Worm (Caenorhabditis elegans) whole organism, L4 larva: Measurements from ENCODE around the gene M01H9.3.

Experiments
- D1046.2 ChIP-seq: fragments of 200-800 bp; sonication (Bioruptor generic); IDR thresholded peaks from 2 replicates; pipeline ENCODE4 v1.3.6; 2022; ENCODE audit warnings: missing genetic modification characterization, missing compliant biosample characterization
- T20F7.1 ChIP-seq: fragments of 200-800 bp; sonication (Bioruptor generic); optimal IDR thresholded peaks from 2 replicates; lab custom pipeline; 2018; ENCODE audit warnings: mild to moderate bottlenecking, missing genetic modification characterization, missing compliant biosample characterization
- T26A8.4 ChIP-seq: fragments of 200-800 bp; sonication (Bioruptor generic); IDR thresholded peaks from 2 replicates; pipeline ENCODE4 v1.3.6; 2022; ENCODE audit warnings: missing genetic modification characterization, missing compliant biosample characterization
- Y75B8A.6 ChIP-seq: fragments of 200-800 bp; sonication (Bioruptor generic); IDR thresholded peaks from 2 replicates; pipeline ENCODE4 v1.3.6; 2022; ENCODE audit warnings: missing genetic modification reagents, missing genetic modification characterization, missing compliant biosample characterization
- aha-1 ChIP-seq: fragments of 150-350 bp; peaks from one replicate; lab custom pipeline; 2014; ENCODE audit warnings: missing biosample characterization, missing genetic modification characterization
- ama-1 ChIP-seq: fragments of 150-350 bp; optimal IDR thresholded peaks from 2 replicates; lab custom pipeline; 2014; ENCODE audit warnings: inconsistent platforms, mixed read lengths
- arid-1 ChIP-seq: fragments of 200-800 bp; sonication (Bioruptor generic); conservative IDR thresholded peaks from 2 replicates; pipeline ENCODE4 v1.3.6; 2022; ENCODE audit warnings: missing genetic modification reagents, missing genetic modification characterization, missing compliant biosample characterization
- ceh-32 ChIP-seq: sonication (generic microtip); optimal IDR thresholded peaks from 2 replicates; lab custom pipeline; 2016; ENCODE audit warnings: mild to moderate bottlenecking, missing genetic modification characterization, missing compliant biosample characterization; ENCODE audit not compliant: poor library complexity
- ctbp-1 ChIP-seq: fragments of 200-800 bp; sonication (Bioruptor generic); IDR thresholded peaks from 2 replicates; pipeline ENCODE4 v1.3.6; 2022; ENCODE audit warnings: missing genetic modification reagents, missing genetic modification characterization, missing compliant biosample characterization
- daf-12 ChIP-seq: fragments of 150-350 bp; optimal IDR thresholded peaks from 2 replicates; lab custom pipeline; 2014; ENCODE audit warnings: missing biosample characterization, missing genetic modification reagents, missing genetic modification characterization
- daf-16 ChIP-seq, 3 experiments: sonication (generic microtip); optimal IDR thresholded peaks; 2 replicates each; lab custom pipeline; 2016 to 2017; ENCODE audit warnings: missing genetic modification characterization in 3 of 3, missing genetic modification reagents in 3 of 3, mild to moderate bottlenecking in 2 of 3, missing compliant biosample characterization in 2 of 3, missing biosample characterization in 1 of 3, moderate library complexity in 1 of 3
- dmd-6 ChIP-seq: fragments of 200-800 bp; sonication (Bioruptor generic); IDR thresholded peaks from 2 replicates; pipeline ENCODE4 v1.3.6; 2022; ENCODE audit warnings: missing genetic modification reagents, missing genetic modification characterization, missing compliant biosample characterization
- dmd-8 ChIP-seq: fragments of 200-800 bp; sonication (Bioruptor generic); IDR thresholded peaks from 2 replicates; pipeline ENCODE4 v1.3.6; 2022; ENCODE audit warnings: missing genetic modification characterization, missing compliant biosample characterization
- dmd-9 ChIP-seq: fragments of 200-800 bp; sonication (Bioruptor generic); IDR thresholded peaks from 2 replicates; pipeline ENCODE4 v1.3.6; 2022; ENCODE audit warnings: missing genetic modification reagents, missing genetic modification characterization, missing compliant biosample characterization
- dve-1 ChIP-seq: sonication (generic microtip); optimal IDR thresholded peaks from 2 replicates; lab custom pipeline; 2017; ENCODE audit warnings: antibody characterized with exemption, mild to moderate bottlenecking, missing genetic modification characterization, missing compliant biosample characterization; ENCODE audit not compliant: insufficient read depth
- egl-27 ChIP-seq: sonication (generic microtip); optimal IDR thresholded peaks from 3 replicates; lab custom pipeline; 2017; ENCODE audit warnings: missing biosample characterization, missing genetic modification reagents, missing genetic modification characterization
- egl-43 ChIP-seq: fragments of 200-800 bp; sonication (Bioruptor generic); IDR thresholded peaks from 2 replicates; pipeline ENCODE4 v1.3.6; 2022; ENCODE audit warnings: missing genetic modification reagents, missing genetic modification characterization, missing compliant biosample characterization
- fos-1 ChIP-seq: fragments of 150-350 bp; optimal IDR thresholded peaks from 2 replicates; lab custom pipeline; 2014; ENCODE audit warnings: missing biosample characterization, missing genetic modification characterization
- hif-1 ChIP-seq, 2 experiments: sonication (generic microtip); optimal IDR thresholded peaks; 2 replicates each; lab custom pipeline; 2016 to 2017; ENCODE audit warnings: missing compliant biosample characterization in 2 of 2, missing genetic modification characterization in 2 of 2, missing genetic modification reagents in 2 of 2, missing genotype in 2 of 2, mild to moderate bottlenecking in 1 of 2
- hlh-11 ChIP-seq: fragments of 200-800 bp; sonication (Bioruptor generic); optimal IDR thresholded peaks from 2 replicates; lab custom pipeline; 2018; ENCODE audit warnings: mild to moderate bottlenecking, missing genetic modification characterization, missing compliant biosample characterization
- hlh-30 ChIP-seq: sonication (generic microtip); optimal IDR thresholded peaks from 2 replicates; lab custom pipeline; 2017; ENCODE audit warnings: antibody characterized with exemption, mild to moderate bottlenecking, missing genetic modification characterization, missing compliant biosample characterization; ENCODE audit not compliant: insufficient read depth
- hmg-1.1 ChIP-seq: fragments of 200-800 bp; sonication (Bioruptor generic); IDR thresholded peaks from 2 replicates; pipeline ENCODE4 v1.3.6; 2022; ENCODE audit warnings: missing genetic modification reagents, missing genetic modification characterization, missing compliant biosample characterization
- lir-3 ChIP-seq: sonication (generic microtip); optimal IDR thresholded peaks from 2 replicates; lab custom pipeline; 2016; ENCODE audit warnings: mild to moderate bottlenecking, missing genetic modification characterization, missing compliant biosample characterization
- madf-9 ChIP-seq: fragments of 200-800 bp; sonication (Bioruptor generic); conservative IDR thresholded peaks from 2 replicates; pipeline ENCODE4 v1.3.6; 2022; ENCODE audit warnings: missing genetic modification reagents, missing genetic modification characterization, missing compliant biosample characterization
- mdl-1 ChIP-seq, 2 experiments: fragments of 150-350 bp in 1 of 2; sonication (generic microtip) in 1 of 2; optimal IDR thresholded peaks; 2 replicates each; lab custom pipeline; 2014 to 2017; ENCODE audit warnings: missing biosample characterization in 2 of 2, missing genetic modification characterization in 2 of 2
- mdt-29 ChIP-seq: fragments of 200-800 bp; sonication (Bioruptor generic); IDR thresholded peaks from 2 replicates; pipeline ENCODE4 v1.3.6; 2022; ENCODE audit warnings: missing genetic modification reagents, missing genetic modification characterization, missing compliant biosample characterization
- mep-1 ChIP-seq: fragments of 150-350 bp; sonication (generic microtip); optimal IDR thresholded peaks from 3 replicates; lab custom pipeline; 2014; ENCODE audit warnings: missing biosample characterization, missing genetic modification characterization
- mxl-3 ChIP-seq: fragments of 200-800 bp; sonication (Bioruptor generic); optimal IDR thresholded peaks from 2 replicates; lab custom pipeline; 2018; ENCODE audit warnings: mild to moderate bottlenecking, missing genetic modification characterization, missing compliant biosample characterization
- nhr-11 ChIP-seq: fragments of 150-350 bp; optimal IDR thresholded peaks from 2 replicates; lab custom pipeline; 2014; ENCODE audit warnings: missing biosample characterization, missing genetic modification characterization
- nhr-237 ChIP-seq: sonication (generic microtip); optimal IDR thresholded peaks from 2 replicates; lab custom pipeline; 2017; ENCODE audit warnings: missing biosample characterization, missing genetic modification characterization
- nhr-25 ChIP-seq: sonication (generic microtip); optimal IDR thresholded peaks from 2 replicates; lab custom pipeline; 2017; ENCODE audit warnings: missing genetic modification characterization, mild to moderate bottlenecking, missing compliant biosample characterization, antibody characterized with exemption, moderate library complexity, borderline replicate concordance; ENCODE audit not compliant: insufficient read depth
- nhr-28 ChIP-seq: fragments of 150-350 bp; optimal IDR thresholded peaks from 2 replicates; lab custom pipeline; 2014; ENCODE audit warnings: missing biosample characterization, missing genetic modification characterization
- nhr-48 ChIP-seq: sonication (generic microtip); optimal IDR thresholded peaks from 2 replicates; lab custom pipeline; 2016; ENCODE audit warnings: mild to moderate bottlenecking, missing genetic modification characterization, missing compliant biosample characterization
- nhr-6 ChIP-seq: fragments of 150-350 bp; optimal IDR thresholded peaks from 2 replicates; lab custom pipeline; 2014; ENCODE audit warnings: missing biosample characterization, missing genetic modification characterization
- pha-4 ChIP-seq, 2 experiments: fragments of 150-350 bp in 1 of 2; fragments of 200-800 bp in 1 of 2; sonication (Bioruptor generic) in 1 of 2; IDR thresholded peaks in 1 of 2; optimal IDR thresholded peaks in 1 of 2; 2 replicates each; pipeline versions ENCODE4 v1.3.6 to Lab custom; 2014 to 2022; ENCODE audit warnings: missing genetic modification characterization in 2 of 2, missing genetic modification reagents in 2 of 2, missing biosample characterization in 1 of 2, missing compliant biosample characterization in 1 of 2
- rbr-2 ChIP-seq: sonication (generic microtip); optimal IDR thresholded peaks from 2 replicates; lab custom pipeline; 2016; ENCODE audit warnings: missing genotype, missing genetic modification characterization, missing compliant biosample characterization
- saeg-2 ChIP-seq: fragments of 200-800 bp; sonication (Bioruptor generic); IDR thresholded peaks from 2 replicates; pipeline ENCODE4 v1.3.6; 2022; ENCODE audit warnings: missing genetic modification reagents, missing genetic modification characterization, missing compliant biosample characterization
- skn-1 ChIP-seq: fragments of 150-350 bp; optimal IDR thresholded peaks from 2 replicates; lab custom pipeline; 2014; ENCODE audit warnings: missing biosample characterization, missing genetic modification characterization
- snpc-1.2 ChIP-seq: fragments of 200-800 bp; sonication (Bioruptor generic); IDR thresholded peaks from 2 replicates; pipeline ENCODE4 v1.3.6; 2022; ENCODE audit warnings: missing genetic modification reagents, missing genetic modification characterization, missing compliant biosample characterization
- spr-3 ChIP-seq: fragments of 200-800 bp; sonication (Bioruptor generic); optimal IDR thresholded peaks from 2 replicates; lab custom pipeline; 2018; ENCODE audit warnings: mild to moderate bottlenecking, missing genetic modification characterization, missing compliant biosample characterization
- tra-1 ChIP-seq: fragments of 200-800 bp; sonication (Bioruptor generic); IDR thresholded peaks from 2 replicates; pipeline ENCODE4 v1.3.6; 2022; ENCODE audit warnings: missing genetic modification reagents, missing genetic modification characterization, missing compliant biosample characterization
- unc-39 ChIP-seq: sonication (generic microtip); optimal IDR thresholded peaks from 2 replicates; lab custom pipeline; 2017; ENCODE audit warnings: missing biosample characterization, missing genetic modification characterization
- unc-62 ChIP-seq, 3 experiments: fragments of 150-350 bp in 1 of 3; sonication (generic microtip); optimal IDR thresholded peaks in 2 of 3; peaks in 1 of 3; 1 replicate in 1 of 3; 2 replicates in 2 of 3; lab custom pipeline; 2014 to 2017; ENCODE audit warnings: missing biosample characterization in 3 of 3, missing genetic modification characterization in 3 of 3, missing genetic modification reagents in 3 of 3, missing genotype in 1 of 3
- zip-11 ChIP-seq: fragments of 200-800 bp; sonication (Bioruptor generic); IDR thresholded peaks from 2 replicates; pipeline ENCODE4 v1.3.6; 2022; ENCODE audit warnings: missing genetic modification characterization, missing compliant biosample characterization
- ztf-7 ChIP-seq: fragments of 150-350 bp; optimal IDR thresholded peaks from 2 replicates; lab custom pipeline; 2014; ENCODE audit warnings: missing biosample characterization, missing genetic modification characterization

Gene M01H9.3

ce11 chrIV:4472418-4473173 lies 4.3 kb downstream of the M01H9.3 start:
- TF ChIP-seq hlh-11 (peak; percentile 62), dve-1 (tag; lab: Kevin White, UChicago) (peak; percentile 36), nhr-48 (tag; lab: Kevin White, UChicago) (peak; percentile 65), nhr-237 (tag; lab: Kevin White, UChicago) (no peak), ama-1 (peak; percentile 70), arid-1 (GFP tag; lab: Robert Waterston, UW) (no peak), unc-62 (GFP tag; optimal IDR thresholded peaks at IDR 0.05 in 1 of 2; lab: Kevin White, UChicago) (peak in 1 of 2 experiments; percentile 98), unc-62 (tag; optimal IDR thresholded peaks at IDR 0.05; lab: Kevin White, UChicago) (no peak), hmg-1.1 (peak; percentile 17; the same call in 1 of the 2 replicates), dmd-9 (GFP tag; lab: Robert Waterston, UW) (peak; percentile 60; the same call in 1 of the 2 replicates), dmd-8 (GFP tag; lab: Robert Waterston, UW) (no peak), lir-3 (no peak), nhr-25 (tag; lab: Kevin White, UChicago) (peak; percentile 23), T26A8.4 (peak; percentile 10; the same call in 1 of the 2 replicates), saeg-2 (no peak), mdl-1 (tag; optimal IDR thresholded peaks at IDR 0.05; lab: Kevin White, UChicago) (peak in 1 of 2 experiments; percentile 76), tra-1 (0 out of 2 replicates have a peak, but pooled peaks have one; percentile 46), ctbp-1 (GFP tag; lab: Robert Waterston, UW) (no peak), daf-16 (GFP tag; optimal IDR thresholded peaks at IDR 0.05; lab: Kevin White, UChicago) (no peak), daf-16 (tag; optimal IDR thresholded peaks at IDR 0.05; lab: Kevin White, UChicago) (peak; percentile 61), aha-1 (tag; lab: Kevin White, UChicago) (peak; percentile 97), nhr-6 (tag; lab: Kevin White, UChicago) (no peak), mdt-29 (GFP tag; lab: Robert Waterston, UW) (peak; percentile 12; the same call in 1 of the 2 replicates), dmd-6 (GFP tag; lab: Robert Waterston, UW) (peak; percentile 38), snpc-1.2 (no peak), hlh-30 (tag; lab: Kevin White, UChicago) (peak; percentile 84), mxl-3 (GFP tag; lab: Kevin White, UChicago) (peak; percentile 83), nhr-28 (tag; lab: Kevin White, UChicago) (peak; percentile 69), nhr-11 (peak; percentile 17), Y75B8A.6 (GFP tag; lab: Robert Waterston, UW) (peak; percentile 34; the same call in 1 of the 2 replicates), spr-3 (GFP tag; lab: Kevin White, UChicago) (peak; percentile 13), zip-11 (GFP tag; lab: Robert Waterston, UW) (no peak), mep-1 (tag; lab: Kevin White, UChicago) (peak; percentile 44)

ce11 chrIV:4470885-4471772 lies 5.7 kb downstream of the M01H9.3 start:
- TF ChIP-seq tra-1 (0 out of 2 replicates have a peak, but pooled peaks have one; percentile 39), daf-12 (tag; lab: Kevin White, UChicago) (no peak), egl-27 (tag; lab: Kevin White, UChicago) (no peak), fos-1 (tag; lab: Kevin White, UChicago) (no peak), ztf-7 (tag; lab: Kevin White, UChicago) (no peak), pha-4 (GFP tag; IDR thresholded peaks at IDR 0.05; lab: Robert Waterston, UW) (no peak), pha-4 (tag; optimal IDR thresholded peaks at IDR 0.05; lab: Kevin White, UChicago) (no peak), hlh-30 (tag; lab: Kevin White, UChicago) (peak; percentile 89), ceh-32 (tag; lab: Kevin White, UChicago) (no peak), egl-43 (GFP tag; lab: Robert Waterston, UW) (peak; percentile 59; the same call in 1 of the 2 replicates), rbr-2 (tag; lab: Kevin White, UChicago) (peak; percentile 18), D1046.2 (GFP tag; lab: Robert Waterston, UW) (no peak; the same call in 1 of the 2 replicates), hlh-11 (peak; percentile 68), madf-9 (GFP tag; lab: Robert Waterston, UW) (0 out of 2 replicates have a peak, but pooled peaks have one; percentile 30), unc-39 (tag; lab: Kevin White, UChicago) (no peak), T20F7.1 (GFP tag; lab: Kevin White, UChicago) (peak; percentile 7), hif-1 (tag; optimal IDR thresholded peaks at IDR 0.05; lab: Kevin White, UChicago) (peak in 1 of 2 experiments; percentile 6), skn-1 (no peak)
